Fruit fly (Drosophila melanogaster): Measurements from ENCODE around the gene CG4502.

The CG4502 gene

DNA sequence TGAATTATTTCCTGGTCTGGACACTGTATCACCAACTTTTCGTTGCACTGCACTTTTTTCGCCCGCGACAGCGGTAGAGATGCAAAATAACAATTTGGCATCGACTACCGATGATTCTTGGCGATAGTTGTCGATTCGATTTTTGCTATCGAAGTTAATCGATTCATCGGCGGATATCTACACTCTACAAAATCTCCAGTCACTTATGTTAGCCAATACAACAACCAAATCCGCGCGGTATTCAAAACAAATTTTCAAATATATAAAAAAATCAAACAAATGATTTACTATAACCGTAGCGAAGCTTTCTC lies at the start of gene CG4502:
Gene CG4502, minus strand, starts transcription at position 93 of the 311 bp plus-strand sequence.
- TF ChIP-seq CG8478 (optimal IDR thresholded peaks at IDR 0.05) (no peak), CTCF (optimal IDR thresholded peaks at IDR 0.05) (peak; percentile 11 to 47)

DNA sequence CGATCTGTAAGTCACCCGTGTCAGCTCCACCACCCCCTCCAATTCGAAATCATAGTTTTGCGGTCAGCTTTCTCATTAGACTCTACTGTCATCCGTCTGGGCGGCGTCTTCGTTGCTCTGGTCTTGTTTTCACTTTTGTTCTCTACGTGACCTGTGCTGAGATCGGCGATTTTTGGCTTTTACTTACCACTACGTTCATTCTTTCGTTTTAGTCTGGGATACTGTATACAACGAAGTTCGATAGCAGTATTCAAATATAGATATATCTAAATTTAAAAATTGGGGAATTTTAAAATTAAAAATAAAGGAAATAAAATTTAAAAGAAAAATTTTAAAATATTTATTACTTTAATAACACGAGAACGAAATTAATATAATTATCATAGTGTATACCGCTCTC lies 48.8 kb upstream of the CG4502 start, which contains the start of gene CG13786:
Gene CG13786, minus strand, starts transcription at position 101 of the 400 bp plus-strand sequence.
- no peak for TF ChIP-seq CTCF (optimal IDR thresholded peaks at IDR 0.05)
- no peak for TF ChIP-seq CG8478 (optimal IDR thresholded peaks at IDR 0.05)

dm6 chr2L:7249293-7249819 lies 45.3 kb upstream of the CG4502 start, which contains the start of gene Ndae1:
TSS of gene Ndae1 (minus strand) at chr2L:7249343.
- TF ChIP-seq CG8478 (optimal IDR thresholded peaks at IDR 0.05) (no peak), CTCF (optimal IDR thresholded peaks at IDR 0.05) (no peak)

dm6 chr2L:7248114-7248513 lies 44.0 kb upstream of the CG4502 start:
- TF ChIP-seq CTCF (optimal IDR thresholded peaks at IDR 0.05) (no peak), CG8478 (optimal IDR thresholded peaks at IDR 0.05) (no peak)

- TF ChIP-seq CTCF (optimal IDR thresholded peaks at IDR 0.05) (no peak), CG8478 (optimal IDR thresholded peaks at IDR 0.05) (no peak)
These were observed 38.3 kb upstream of the CG4502 start for dm6 chr2L:7242240-7242793.

dm6 chr2L:7241499-7241898 lies 37.4 kb upstream of the CG4502 start:
- TF ChIP-seq CG8478 (optimal IDR thresholded peaks at IDR 0.05) (no peak), CTCF (optimal IDR thresholded peaks at IDR 0.05) (no peak)

- TF ChIP-seq CTCF (optimal IDR thresholded peaks at IDR 0.05) (no peak), CG8478 (optimal IDR thresholded peaks at IDR 0.05) (no peak)
These were observed 36.9 kb upstream of the CG4502 start for dm6 chr2L:7240964-7241363.

dm6 chr2L:7240311-7240710 lies 36.2 kb upstream of the CG4502 start:
- no peak for TF ChIP-seq CG8478 (optimal IDR thresholded peaks at IDR 0.05)
- TF ChIP-seq CTCF (optimal IDR thresholded peaks at IDR 0.05): no peak

dm6 chr2L:7239310-7239709 lies 35.2 kb upstream of the CG4502 start:
- TF ChIP-seq CTCF (optimal IDR thresholded peaks at IDR 0.05) (no peak), CG8478 (optimal IDR thresholded peaks at IDR 0.05) (no peak)

dm6 chr2L:7232713-7233112 lies 28.6 kb upstream of the CG4502 start, which contains the start of gene CG43800:
TSS of gene CG43800 (minus strand) at chr2L:7232813.
- TF ChIP-seq CG8478 (optimal IDR thresholded peaks at IDR 0.05) (no peak), CTCF (optimal IDR thresholded peaks at IDR 0.05) (no peak)

dm6 chr2L:7227434-7227833 lies 23.4 kb upstream of the CG4502 start, which contains the start of gene CG43799:
TSS of gene CG43799 (plus strand) at chr2L:7227734.
- TF ChIP-seq CTCF (optimal IDR thresholded peaks at IDR 0.05) (no peak), CG8478 (optimal IDR thresholded peaks at IDR 0.05) (no peak)

- TF ChIP-seq CTCF (optimal IDR thresholded peaks at IDR 0.05) (no peak), CG8478 (optimal IDR thresholded peaks at IDR 0.05) (no peak)
These were observed 22.5 kb upstream of the CG4502 start for dm6 chr2L:7226587-7226986.

- TF ChIP-seq CG8478 (optimal IDR thresholded peaks at IDR 0.05): no peak
- no peak for TF ChIP-seq CTCF (optimal IDR thresholded peaks at IDR 0.05)
These were observed 18.8 kb upstream of the CG4502 start, which contains the start of gene mEFG1 for dm6 chr2L:7222829-7223272. TSS of gene mEFG1 (minus strand) at chr2L:7223081.

DNA sequence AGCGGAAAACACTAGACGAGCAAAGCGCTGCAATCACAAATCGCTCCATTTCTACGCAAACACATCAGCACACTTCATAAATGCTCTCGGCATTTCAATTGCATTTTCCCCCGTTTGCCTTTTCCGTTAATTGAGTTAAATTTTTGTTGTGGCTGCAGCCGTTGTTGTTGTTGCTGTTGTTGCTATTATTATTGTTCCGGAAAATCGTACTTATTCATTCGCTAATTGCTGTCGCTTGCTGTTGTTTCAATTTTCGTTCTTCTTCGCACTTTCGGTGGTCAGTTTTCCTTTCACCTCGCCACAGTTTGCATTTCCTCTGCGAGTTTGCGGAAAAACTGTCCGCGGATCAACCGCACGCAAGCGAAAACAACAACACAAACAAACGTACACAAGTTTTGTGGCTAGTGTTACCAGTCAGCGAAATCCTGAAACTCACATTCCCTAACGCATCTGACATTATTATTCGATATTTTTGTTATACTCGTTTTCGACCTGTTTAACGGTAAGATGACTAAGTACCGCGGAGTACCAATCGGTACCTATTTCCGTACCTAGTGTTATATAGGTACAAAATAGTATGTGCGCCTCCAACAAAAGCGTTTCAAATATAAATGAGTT lies 15.7 kb upstream of the CG4502 start, which contains the start of gene CG13784:
Gene CG13784, minus strand, starts transcription at position 384 of the 618 bp plus-strand sequence.
- TF ChIP-seq CG8478 (optimal IDR thresholded peaks at IDR 0.05): no peak
- peak; percentile 30 to 46 for TF ChIP-seq CTCF (optimal IDR thresholded peaks at IDR 0.05)

DNA sequence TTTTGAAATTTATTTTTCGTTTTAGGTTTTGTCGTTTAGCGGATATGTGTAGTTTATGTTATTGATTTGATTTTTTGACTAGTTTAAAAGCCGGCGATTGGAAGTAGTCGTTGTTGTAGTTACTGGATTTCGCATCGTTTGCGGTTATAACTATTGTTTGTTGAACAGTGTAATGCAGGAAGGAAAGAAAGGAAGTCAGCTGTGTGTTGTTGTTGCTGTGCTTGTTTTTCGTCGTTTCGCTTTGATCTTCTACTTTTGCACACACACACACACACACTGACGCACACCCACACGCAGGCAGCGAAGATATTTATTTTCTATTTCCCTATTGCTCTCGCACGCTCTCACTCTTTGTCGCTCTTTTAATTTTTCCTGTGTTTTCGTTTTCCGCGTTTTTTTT lies 15.1 kb upstream of the CG4502 start:
- TF ChIP-seq CG8478 (optimal IDR thresholded peaks at IDR 0.05): no peak
- TF ChIP-seq CTCF (optimal IDR thresholded peaks at IDR 0.05): no peak

dm6 chr2L:7217931-7218330 lies 13.9 kb upstream of the CG4502 start:
- TF ChIP-seq CTCF (optimal IDR thresholded peaks at IDR 0.05) (no peak), CG8478 (optimal IDR thresholded peaks at IDR 0.05) (no peak)

All from S2 (cell line).